Worm (Caenorhabditis elegans) whole organism, midembryonic: ENCODE results near the gene abu-13.

ENCODE experiments used
- klf-2 ChIP-seq: fragments of 200-800 bp; sonication (Bioruptor generic); conservative IDR thresholded peaks from 2 replicates; pipeline ENCODE4 v1.3.6; 2022; ENCODE audit warnings: missing genetic modification reagents, missing genetic modification characterization, missing compliant biosample characterization
- med-1 ChIP-seq: sonication (generic microtip); optimal IDR thresholded peaks from 2 replicates; lab custom pipeline; 2017; ENCODE audit warnings: missing genetic modification characterization, mild to moderate bottlenecking, missing compliant biosample characterization, antibody characterized with exemption, missing genetic modification reagents; ENCODE audit not compliant: insufficient read depth
- ref-1 ChIP-seq: fragments of 200-800 bp; sonication (Bioruptor generic); conservative IDR thresholded peaks from 2 replicates; pipeline ENCODE4 v1.3.6; 2022; ENCODE audit warnings: missing genetic modification reagents, missing genetic modification characterization, missing compliant biosample characterization
- ztf-23 ChIP-seq: fragments of 200-800 bp; sonication (Bioruptor generic); IDR thresholded peaks from 2 replicates; pipeline ENCODE4 v1.3.6; 2022; ENCODE audit warnings: missing genetic modification reagents, missing genetic modification characterization, missing compliant biosample characterization

- TF ChIP-seq klf-2 (GFP tag; lab: Robert Waterston, UW) (no peak), ztf-23 (GFP tag; lab: Robert Waterston, UW) (no peak), ref-1 (GFP tag; lab: Robert Waterston, UW) (no peak), med-1 (no peak)
Observed at ce11 chrIII:6945319-6945718, 379 bp downstream of the abu-13 start.
